Fruit fly (Drosophila melanogaster) whole organism, prepupa: ENCODE data around the gene mwh.
A peak's percentile ranks its signal among the peaks of the same experiment; 100 is the strongest.

Experiments
- CG11294 ChIP-seq: fragments of 200-800 bp; sonication (Bioruptor generic); IDR thresholded peaks from 2 replicates; pipeline ENCODE4 v1.3.6; 2022; ENCODE audit warnings: missing biosample characterization, missing genetic modification characterization
- CG11762 ChIP-seq: fragments of 200-800 bp; sonication (Bioruptor generic); optimal IDR thresholded peaks from 3 replicates; lab custom pipeline; 2016; ENCODE audit warnings: missing biosample characterization, missing genetic modification characterization; ENCODE audit not compliant: insufficient read depth
- CG15336 ChIP-seq: fragments of 200-800 bp; sonication (Bioruptor generic); IDR thresholded peaks from 2 replicates; pipeline ENCODE4 v1.3.6; 2022; ENCODE audit warnings: missing biosample characterization, missing genetic modification characterization
- CG16779 ChIP-seq: fragments of 200-800 bp; sonication (Bioruptor generic); optimal IDR thresholded peaks from 3 replicates; lab custom pipeline; 2017; ENCODE audit warnings: missing biosample characterization, mild to moderate bottlenecking, missing genetic modification characterization
- CG3032 ChIP-seq: fragments of 200-800 bp; optimal IDR thresholded peaks from 2 replicates; lab custom pipeline; 2019; ENCODE audit warnings: missing biosample characterization, mild to moderate bottlenecking, missing genetic modification characterization, moderate library complexity
- CG31627 ChIP-seq: fragments of 200-800 bp; sonication (Bioruptor generic); optimal IDR thresholded peaks from 3 replicates; lab custom pipeline; 2016; ENCODE audit warnings: missing biosample characterization, missing genetic modification characterization
- CG32006 ChIP-seq: fragments of 200-800 bp; sonication (Bioruptor generic); optimal IDR thresholded peaks from 3 replicates; lab custom pipeline; 2017; ENCODE audit warnings: missing biosample characterization, mild to moderate bottlenecking, missing genetic modification characterization
- CG3919 ChIP-seq: fragments of 200-800 bp; sonication (Bioruptor generic); optimal IDR thresholded peaks from 3 replicates; lab custom pipeline; 2016; ENCODE audit warnings: missing biosample characterization, missing genetic modification characterization
- CG4318 ChIP-seq: fragments of 200-800 bp; sonication (Bioruptor generic); optimal IDR thresholded peaks from 3 replicates; lab custom pipeline; 2017; ENCODE audit warnings: missing biosample characterization, mild to moderate bottlenecking, missing genetic modification characterization
- CG6163 ChIP-seq: fragments of 200-800 bp; sonication (Bioruptor generic); IDR thresholded peaks from 3 replicates; pipeline ENCODE4 v1.3.6; 2022; ENCODE audit warnings: missing biosample characterization, missing genetic modification characterization
- CG6276 ChIP-seq: fragments of 200-800 bp; sonication (Bioruptor generic); optimal IDR thresholded peaks from 2 replicates; lab custom pipeline; 2017; ENCODE audit warnings: missing biosample characterization, mild to moderate bottlenecking, missing genetic modification characterization
- CG6854 ChIP-seq: fragments of 200-800 bp; sonication (Bioruptor generic); optimal IDR thresholded peaks from 2 replicates; lab custom pipeline; 2017; ENCODE audit warnings: missing biosample characterization, mild to moderate bottlenecking, missing genetic modification characterization
- CG7368 ChIP-seq: fragments of 200-800 bp; sonication (Bioruptor generic); optimal IDR thresholded peaks from 3 replicates; lab custom pipeline; 2016; ENCODE audit warnings: missing biosample characterization, missing genetic modification characterization
- CG8119 ChIP-seq: fragments of 200-800 bp; sonication (Bioruptor generic); IDR thresholded peaks from 3 replicates; pipeline ENCODE4 v1.3.6; 2022; ENCODE audit warnings: missing biosample characterization, missing genetic modification characterization
- CG8319 ChIP-seq: fragments of 200-800 bp; sonication (Bioruptor generic); optimal IDR thresholded peaks from 3 replicates; lab custom pipeline; 2016; ENCODE audit warnings: missing biosample characterization, missing genetic modification characterization
- Eip78C ChIP-seq: fragments of 200-800 bp; sonication (Bioruptor generic); peaks from one replicate; lab custom pipeline; 2016; ENCODE audit warnings: missing biosample characterization, missing genetic modification characterization
- Ets21C ChIP-seq: fragments of 200-800 bp; sonication (Bioruptor generic); optimal IDR thresholded peaks from 3 replicates; lab custom pipeline; 2016; ENCODE audit warnings: missing biosample characterization, missing genetic modification characterization
- Ets96B ChIP-seq: fragments of 200-800 bp; optimal IDR thresholded peaks from 2 replicates; lab custom pipeline; 2019; ENCODE audit warnings: missing biosample characterization, mild to moderate bottlenecking, missing genetic modification characterization, moderate library complexity
- Hr38 ChIP-seq: sonication (Bioruptor generic); optimal IDR thresholded peaks from 2 replicates; lab custom pipeline; 2016; ENCODE audit warnings: missing biosample characterization, missing genetic modification characterization
- Hr39 ChIP-seq: fragments of 200-800 bp; sonication (Bioruptor generic); optimal IDR thresholded peaks from 2 replicates; lab custom pipeline; 2016; ENCODE audit warnings: missing biosample characterization, missing genetic modification characterization
- Hr4 ChIP-seq: fragments of 200-800 bp; sonication (Bioruptor generic); optimal IDR thresholded peaks from 3 replicates; lab custom pipeline; 2016; ENCODE audit warnings: missing biosample characterization, missing genetic modification characterization
- Lpt ChIP-seq: fragments of 200-800 bp; sonication (Bioruptor generic); optimal IDR thresholded peaks from 3 replicates; lab custom pipeline; 2016; ENCODE audit warnings: missing biosample characterization, missing genetic modification characterization
- Smox ChIP-seq: fragments of 200-800 bp; sonication (Bioruptor generic); optimal IDR thresholded peaks from 3 replicates; lab custom pipeline; 2016; ENCODE audit warnings: missing biosample characterization, missing genetic modification characterization
- Sox14 ChIP-seq: fragments of 200-800 bp; sonication (Bioruptor generic); optimal IDR thresholded peaks from 3 replicates; lab custom pipeline; 2016; ENCODE audit warnings: missing biosample characterization, missing genetic modification characterization
- achi ChIP-seq: fragments of 200-800 bp; sonication (Bioruptor generic); optimal IDR thresholded peaks from 3 replicates; lab custom pipeline; 2016; ENCODE audit warnings: missing biosample characterization, missing genetic modification characterization
- dac ChIP-seq: fragments of 200-800 bp; sonication (Bioruptor generic); optimal IDR thresholded peaks from 2 replicates; lab custom pipeline; 2017; ENCODE audit warnings: missing biosample characterization, mild to moderate bottlenecking, missing genetic modification characterization
- eg ChIP-seq: fragments of 200-800 bp; sonication (Bioruptor generic); IDR thresholded peaks from 3 replicates; pipeline ENCODE4 v1.3.6; 2022; ENCODE audit warnings: missing biosample characterization, missing genetic modification characterization
- esn ChIP-seq: fragments of 200-800 bp; sonication (Bioruptor generic); optimal IDR thresholded peaks from 2 replicates; lab custom pipeline; 2016; ENCODE audit warnings: missing biosample characterization, mild to moderate bottlenecking, missing genetic modification characterization, moderate library complexity
- fd85E ChIP-seq: fragments of 200-800 bp; sonication (Bioruptor generic); optimal IDR thresholded peaks from 3 replicates; lab custom pipeline; 2016; ENCODE audit warnings: missing biosample characterization, missing genetic modification characterization
- fkh ChIP-seq: fragments of 200-800 bp; sonication (Bioruptor generic); optimal IDR thresholded peaks from 3 replicates; lab custom pipeline; 2017; ENCODE audit warnings: missing biosample characterization, mild to moderate bottlenecking, missing genetic modification characterization, moderate library complexity
- lz ChIP-seq: fragments of 200-800 bp; sonication (Bioruptor generic); optimal IDR thresholded peaks from 3 replicates; lab custom pipeline; 2016; ENCODE audit warnings: missing biosample characterization, missing genetic modification characterization
- pdm3 ChIP-seq: fragments of 200-800 bp; sonication (Bioruptor generic); optimal IDR thresholded peaks from 3 replicates; lab custom pipeline; 2016; ENCODE audit warnings: missing biosample characterization, missing genetic modification characterization
- salr ChIP-seq, 2 experiments: fragments of 200-800 bp; sonication (Bioruptor generic); optimal IDR thresholded peaks; 3 replicates each; lab custom pipeline; 2016 to 2018; ENCODE audit warnings: missing biosample characterization in 2 of 2, missing genetic modification characterization in 2 of 2, mild to moderate bottlenecking in 1 of 2
- svp ChIP-seq: fragments of 200-800 bp; sonication (Bioruptor generic); peaks from one replicate; lab custom pipeline; 2016; ENCODE audit warnings: missing biosample characterization, missing genetic modification characterization
- topi ChIP-seq: fragments of 200-800 bp; sonication (Bioruptor generic); optimal IDR thresholded peaks from 3 replicates; lab custom pipeline; 2016; ENCODE audit warnings: missing biosample characterization, missing genetic modification characterization
- vri ChIP-seq: fragments of 200-800 bp; sonication (Bioruptor generic); optimal IDR thresholded peaks from 3 replicates; lab custom pipeline; 2016; ENCODE audit warnings: missing biosample characterization, mild to moderate bottlenecking, missing genetic modification characterization

Gene mwh

dm6 chr3L:1200357-1201051, at the start of gene mwh:
mwh (plus strand) TSS chr3L:1200786.
- TF ChIP-seq CG8119 (GFP tag; lab: Robert Waterston, UW), result 0 out of 3 replicates have a peak, but pooled peaks have one; percentile 31
- TF ChIP-seq CG7368 (GFP tag; lab: Kevin White, UChicago), result no peak
- TF ChIP-seq CG4318 (GFP tag; lab: Kevin White, UChicago), result peak; percentile 72
- TF ChIP-seq CG8319 (GFP tag; lab: Kevin White, UChicago), result no peak
- peak; percentile 36 for TF ChIP-seq Eip78C (GFP tag; lab: Kevin White, UChicago)
- peak; percentile 4 for TF ChIP-seq CG6276 (GFP tag; lab: Kevin White, UChicago)
- no peak for TF ChIP-seq Hr38 (GFP tag; lab: Kevin White, UChicago)
- TF ChIP-seq eg (GFP tag; lab: Robert Waterston, UW), result 0 out of 3 replicates have a peak, but pooled peaks have one; percentile 31
- TF ChIP-seq dac (GFP tag; lab: Kevin White, UChicago), result peak; percentile 60
- peak; percentile 30; the same call in 1 of the 3 replicates for TF ChIP-seq CG6163
- peak in 1 of 2 experiments; percentile 35 for TF ChIP-seq salr (GFP tag; optimal IDR thresholded peaks at IDR 0.05; lab: Kevin White, UChicago)
- TF ChIP-seq Hr4 (GFP tag; lab: Kevin White, UChicago), result peak; percentile 53
- peak; percentile 86 for TF ChIP-seq CG32006 (GFP tag; lab: Kevin White, UChicago)
- TF ChIP-seq, all 60 proteins: peak for 10

- TF ChIP-seq Ets96B (tag; lab: Kevin White, UChicago) (no peak), CG6854 (GFP tag; lab: Kevin White, UChicago) (no peak), lz (peak; percentile 8), CG3032 (no peak), CG15336 (GFP tag; lab: Robert Waterston, UW) (no peak), achi (GFP tag; lab: Kevin White, UChicago) (no peak), Ets21C (GFP tag; lab: Kevin White, UChicago) (no peak), CG11294 (no peak), Eip78C (GFP tag; lab: Kevin White, UChicago) (peak; percentile 54), CG8319 (GFP tag; lab: Kevin White, UChicago) (no peak), Hr39 (no peak), Lpt (GFP tag; lab: Kevin White, UChicago) (no peak), Sox14 (GFP tag; lab: Kevin White, UChicago) (no peak), Smox (GFP tag; lab: Kevin White, UChicago) (peak; percentile 15), CG31627 (no peak), CG32006 (GFP tag; lab: Kevin White, UChicago) (no peak), esn (GFP tag; lab: Kevin White, UChicago) (peak; percentile 28), dac (GFP tag; lab: Kevin White, UChicago) (no peak), eg (GFP tag; lab: Robert Waterston, UW) (no peak), fd85E (no peak), fkh (GFP tag; lab: Kevin White, UChicago) (peak; percentile 63), topi (GFP tag; lab: Kevin White, UChicago) (no peak), CG11762 (GFP tag; lab: Kevin White, UChicago) (no peak), pdm3 (no peak), CG8119 (GFP tag; lab: Robert Waterston, UW) (no peak), CG7368 (GFP tag; lab: Kevin White, UChicago) (no peak), CG16779 (tag; lab: Kevin White, UChicago) (no peak), CG6163 (peak; percentile 50; the same call in 2 of the 3 replicates), CG3919 (GFP tag; lab: Kevin White, UChicago) (peak; percentile 6), Hr38 (GFP tag; lab: Kevin White, UChicago) (no peak), svp (GFP tag; lab: Kevin White, UChicago) (peak; percentile 71)
Observed at dm6 chr3L:1151691-1152090, 48.9 kb upstream of the mwh start.

dm6 chr3L:1152540-1153348, 47.8 kb upstream of the mwh start:
- TF ChIP-seq svp (GFP tag; lab: Kevin White, UChicago) (peak; percentile 42), vri (no peak)
